Worm (Caenorhabditis elegans) whole organism, early embryonic: Measurements from ENCODE around the gene Y57G11C.1142.

Experiments
- B0310.2 ChIP-seq: sonication (generic microtip); optimal IDR thresholded peaks from 2 replicates; lab custom pipeline; 2016; ENCODE audit warnings: mild to moderate bottlenecking, missing genetic modification characterization, missing compliant biosample characterization
- F13C5.2 ChIP-seq: sonication (generic microtip); optimal IDR thresholded peaks from 2 replicates; lab custom pipeline; 2017; ENCODE audit warnings: mild to moderate bottlenecking, missing genetic modification characterization, inconsistent platforms, missing compliant biosample characterization
- aly-1 ChIP-seq: sonication (generic microtip); optimal IDR thresholded peaks from 2 replicates; lab custom pipeline; 2016; ENCODE audit warnings: missing genetic modification characterization, missing compliant biosample characterization
- ama-1 ChIP-seq: fragments of 150-350 bp; optimal IDR thresholded peaks from 2 replicates; lab custom pipeline; 2014
- ceh-13 ChIP-seq: fragments of 200-800 bp; sonication (Bioruptor generic); optimal IDR thresholded peaks from 2 replicates; lab custom pipeline; 2018; ENCODE audit warnings: mild to moderate bottlenecking, missing genetic modification characterization, missing compliant biosample characterization
- ceh-36 ChIP-seq: sonication (generic microtip); optimal IDR thresholded peaks from 2 replicates; lab custom pipeline; 2016; ENCODE audit warnings: missing genetic modification characterization, inconsistent platforms, missing compliant biosample characterization
- ets-7 ChIP-seq: sonication (generic microtip); optimal IDR thresholded peaks from 2 replicates; lab custom pipeline; 2016; ENCODE audit warnings: missing genotype, missing genetic modification characterization, missing compliant biosample characterization
- flt-1 ChIP-seq: fragments of 200-800 bp; sonication (Bioruptor generic); IDR thresholded peaks from 2 replicates; pipeline ENCODE4 v1.3.6; 2022; ENCODE audit warnings: missing genetic modification characterization, missing compliant biosample characterization
- hmbx-1 ChIP-seq: sonication (generic microtip); optimal IDR thresholded peaks from 2 replicates; lab custom pipeline; 2016; ENCODE audit warnings: mild to moderate bottlenecking, missing genetic modification characterization, missing compliant biosample characterization
- hmg-4 ChIP-seq: fragments of 200-800 bp; sonication (Bioruptor generic); optimal IDR thresholded peaks from 2 replicates; lab custom pipeline; 2018; ENCODE audit warnings: mild to moderate bottlenecking, missing genetic modification characterization, missing compliant biosample characterization
- hnd-1 ChIP-seq: sonication (generic microtip); optimal IDR thresholded peaks from 2 replicates; lab custom pipeline; 2016; ENCODE audit warnings: missing genetic modification characterization, missing compliant biosample characterization
- pes-1 ChIP-seq: fragments of 200-800 bp; sonication (Bioruptor generic); IDR thresholded peaks from 2 replicates; pipeline ENCODE4 v1.3.6; 2022; ENCODE audit warnings: missing genetic modification reagents, missing genetic modification characterization, missing compliant biosample characterization
- scrt-1 ChIP-seq: fragments of 200-800 bp; sonication (Bioruptor generic); IDR thresholded peaks from 2 replicates; pipeline ENCODE4 v1.3.6; 2022; ENCODE audit warnings: missing genetic modification characterization, missing compliant biosample characterization
- sea-1 ChIP-seq: fragments of 200-800 bp; sonication (Bioruptor generic); conservative IDR thresholded peaks from 2 replicates; pipeline ENCODE4 v1.3.6; 2022; ENCODE audit warnings: missing genetic modification characterization, missing compliant biosample characterization
- tbx-11 ChIP-seq: fragments of 200-800 bp; sonication (Bioruptor generic); IDR thresholded peaks from 2 replicates; pipeline ENCODE4 v1.3.6; 2022; ENCODE audit warnings: missing genetic modification characterization, missing compliant biosample characterization
- tbx-37 ChIP-seq: fragments of 200-800 bp; sonication (Bioruptor generic); conservative IDR thresholded peaks from 2 replicates; pipeline ENCODE4 v1.3.6; 2022; ENCODE audit warnings: missing genetic modification reagents, missing genetic modification characterization, missing compliant biosample characterization
- tra-4 ChIP-seq: sonication (generic microtip); optimal IDR thresholded peaks from 2 replicates; lab custom pipeline; 2017; ENCODE audit warnings: missing genetic modification characterization, missing compliant biosample characterization

Y57G11C.1142 gene

DNA sequence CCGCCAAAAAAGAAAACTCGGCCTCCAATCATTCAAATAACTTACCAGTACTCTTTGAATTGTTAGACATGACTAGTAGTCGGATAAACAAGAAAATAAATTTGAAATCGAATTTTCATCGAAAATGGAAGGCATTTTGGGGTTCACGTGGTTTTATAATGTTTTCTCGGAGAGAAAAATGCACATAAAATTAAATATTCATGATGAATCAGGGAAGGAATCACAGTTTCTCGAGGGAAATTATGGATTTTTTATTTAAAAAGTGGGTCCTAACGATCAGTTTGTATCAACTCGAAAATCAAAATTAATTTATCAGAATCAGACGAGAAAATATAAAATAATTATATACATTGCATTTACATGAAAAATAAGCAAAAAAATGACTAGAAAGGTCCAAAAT lies 37.1 kb upstream of the Y57G11C.1142 start, which contains the start of gene Y57G11C.5:
Gene Y57G11C.5, minus strand, starts transcription at position 101 of the 400 bp plus-strand sequence.
- TF ChIP-seq hnd-1 (tag; lab: Kevin White, UChicago) (no peak), scrt-1 (no peak), hmbx-1 (no peak), aly-1 (tag; lab: Kevin White, UChicago) (no peak), ets-7 (tag; lab: Kevin White, UChicago) (no peak), hmg-4 (GFP tag; lab: Kevin White, UChicago) (no peak), ama-1 (lab: Kevin White, UChicago) (no peak), tbx-11 (GFP tag; lab: Robert Waterston, UW) (no peak), ceh-36 (no peak), tra-4 (tag; lab: Kevin White, UChicago) (no peak), pes-1 (no peak), B0310.2 (tag; lab: Kevin White, UChicago) (no peak), F13C5.2 (tag; lab: Kevin White, UChicago) (no peak), flt-1 (GFP tag; lab: Robert Waterston, UW) (no peak), sea-1 (GFP tag; lab: Robert Waterston, UW) (no peak), tbx-37 (GFP tag; lab: Robert Waterston, UW) (no peak)

- TF ChIP-seq hmbx-1, result no peak
- no peak for TF ChIP-seq flt-1 (GFP tag; lab: Robert Waterston, UW)
- no peak for TF ChIP-seq tbx-37 (GFP tag; lab: Robert Waterston, UW)
- no peak for TF ChIP-seq F13C5.2 (tag; lab: Kevin White, UChicago)
- no peak for TF ChIP-seq hmg-4 (GFP tag; lab: Kevin White, UChicago)
- no peak for TF ChIP-seq ceh-13 (GFP tag; lab: Kevin White, UChicago)
- no peak for TF ChIP-seq sea-1 (GFP tag; lab: Robert Waterston, UW)
- no peak for TF ChIP-seq pes-1
- no peak for TF ChIP-seq B0310.2 (tag; lab: Kevin White, UChicago)
- no peak for TF ChIP-seq ets-7 (tag; lab: Kevin White, UChicago)
- no peak for TF ChIP-seq tbx-11 (GFP tag; lab: Robert Waterston, UW)
- no peak for TF ChIP-seq aly-1 (tag; lab: Kevin White, UChicago)
Observed at ce11 chrIV:14766382-14766781, 36.0 kb upstream of the Y57G11C.1142 start, which contains the start of gene vti-1. Gene vti-1 (minus strand): TSS chrIV:14766665.

- TF ChIP-seq ceh-36 (no peak), B0310.2 (tag; lab: Kevin White, UChicago) (no peak), tbx-37 (GFP tag; lab: Robert Waterston, UW) (no peak), F13C5.2 (tag; lab: Kevin White, UChicago) (peak; percentile 83), hmg-4 (GFP tag; lab: Kevin White, UChicago) (peak; percentile 0), tbx-11 (GFP tag; lab: Robert Waterston, UW) (no peak), scrt-1 (no peak), ets-7 (tag; lab: Kevin White, UChicago) (no peak), aly-1 (tag; lab: Kevin White, UChicago) (no peak), ceh-13 (GFP tag; lab: Kevin White, UChicago) (no peak)
Observed at ce11 chrIV:14767693-14768251, 34.6 kb upstream of the Y57G11C.1142 start, which contains the start of the genes mrps-7 and Y57G11C.3. Gene mrps-7 (minus strand): TSS chrIV:14767730. Gene Y57G11C.3 (plus strand): TSS chrIV:14768201.

- TF ChIP-seq ama-1 (lab: Kevin White, UChicago), result no peak
- TF ChIP-seq hmbx-1, result no peak
- TF ChIP-seq tbx-11 (GFP tag; lab: Robert Waterston, UW), result no peak
- no peak for TF ChIP-seq hnd-1 (tag; lab: Kevin White, UChicago)
- no peak for TF ChIP-seq B0310.2 (tag; lab: Kevin White, UChicago)
- TF ChIP-seq ets-7 (tag; lab: Kevin White, UChicago), result no peak
- TF ChIP-seq hmg-4 (GFP tag; lab: Kevin White, UChicago), result no peak
Observed at ce11 chrIV:14769218-14769835, 33.1 kb upstream of the Y57G11C.1142 start, which contains the start of gene Y57G11C.43. Gene Y57G11C.43 (plus strand): TSS chrIV:14769441.

DNA sequence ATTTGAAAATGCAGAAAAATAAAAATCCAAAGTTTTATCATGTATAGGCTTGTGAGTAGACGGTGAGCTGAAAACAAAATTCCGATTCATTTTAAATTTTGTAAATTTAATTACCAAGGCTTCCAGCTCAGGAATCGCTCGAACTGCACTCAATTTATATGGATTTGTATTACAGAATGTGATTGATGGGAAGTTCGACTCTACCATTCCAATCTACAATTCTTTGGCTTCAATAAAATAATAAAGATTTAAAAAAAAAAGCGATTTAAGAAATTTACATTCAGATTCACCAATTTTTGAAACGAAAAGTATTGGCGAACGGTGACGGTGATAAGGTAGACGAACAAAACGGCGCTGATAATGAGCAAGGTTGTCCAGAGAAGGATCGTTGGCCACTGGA lies 31.8 kb upstream of the Y57G11C.1142 start:
- no peak for TF ChIP-seq pes-1

ce11 chrIV:14771325-14771724 lies 31.1 kb upstream of the Y57G11C.1142 start, which contains the start of gene degl-1:
Gene degl-1 (minus strand): TSS chrIV:14771425.
- TF ChIP-seq ama-1 (lab: Kevin White, UChicago), result no peak
- no peak for TF ChIP-seq tra-4 (tag; lab: Kevin White, UChicago)
- no peak for TF ChIP-seq ceh-36

DNA sequence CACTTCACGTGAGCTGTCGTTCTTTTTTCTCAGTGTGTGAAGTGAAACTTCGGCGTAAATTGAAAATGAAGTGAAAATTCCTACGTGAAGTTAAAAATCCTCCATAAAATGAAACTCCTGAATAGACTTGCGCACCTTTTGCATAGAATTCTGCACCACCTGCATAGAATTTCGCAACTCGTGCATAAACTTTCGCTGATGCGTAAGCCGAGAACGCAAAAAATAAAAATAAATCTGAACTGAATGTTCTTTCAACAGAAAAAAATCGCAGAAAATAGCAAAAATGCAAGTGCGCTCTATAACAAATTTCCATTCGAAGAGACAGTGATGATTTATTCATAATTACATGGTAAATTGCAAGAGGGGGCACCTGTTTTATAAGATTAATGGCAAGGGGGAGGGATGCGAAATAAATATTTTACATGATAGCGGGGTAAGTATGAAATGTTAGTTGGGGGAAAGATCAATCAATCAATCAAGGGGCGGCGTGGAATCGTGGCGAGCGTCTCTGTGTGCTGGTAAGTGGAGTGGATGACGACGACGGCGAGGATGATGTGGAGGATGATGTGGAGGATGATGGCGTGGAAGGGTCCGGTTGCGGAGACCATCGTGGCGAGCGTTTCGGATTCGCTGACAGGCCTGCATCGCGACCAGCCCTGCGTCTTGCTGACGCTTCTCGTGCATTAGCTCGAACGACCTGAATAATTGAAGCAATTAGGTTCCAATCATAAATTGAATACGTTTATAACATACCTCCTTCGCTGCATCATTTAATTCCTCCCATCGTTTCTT lies 28.9 kb upstream of the Y57G11C.1142 start, which contains the start of gene Y57G11C.36:
Gene Y57G11C.36, minus strand, starts transcription at position 502 of the 792 bp plus-strand sequence.
- TF ChIP-seq ceh-13 (GFP tag; lab: Kevin White, UChicago) (no peak), sea-1 (GFP tag; lab: Robert Waterston, UW) (no peak), hmbx-1 (no peak), flt-1 (GFP tag; lab: Robert Waterston, UW) (no peak), aly-1 (tag; lab: Kevin White, UChicago) (no peak), tra-4 (tag; lab: Kevin White, UChicago) (no peak)
